Fruit fly (Drosophila melanogaster) whole organism, prepupa: Measurements from ENCODE around the gene CG12674.

Source experiments
- CG6792 ChIP-seq: fragments of 200-800 bp; sonication (Bioruptor generic); optimal IDR thresholded peaks from 3 replicates; lab custom pipeline; 2016; ENCODE audit warnings: missing biosample characterization, missing genetic modification characterization
- CG6808 ChIP-seq: fragments of 200-800 bp; sonication (Bioruptor generic); optimal IDR thresholded peaks from 3 replicates; lab custom pipeline; 2017; ENCODE audit warnings: missing biosample characterization, missing genetic modification characterization, mild to moderate bottlenecking, moderate library complexity, missing genetic modification reagents
- Hr39 ChIP-seq: fragments of 200-800 bp; sonication (Bioruptor generic); optimal IDR thresholded peaks from 2 replicates; lab custom pipeline; 2016; ENCODE audit warnings: missing biosample characterization, missing genetic modification characterization
- dsx ChIP-seq: fragments of 200-800 bp; optimal IDR thresholded peaks from 3 replicates; lab custom pipeline; 2019; ENCODE audit warnings: missing biosample characterization, mild to moderate bottlenecking, missing genetic modification characterization, moderate library complexity; ENCODE audit not compliant: poor library complexity, severe bottlenecking

dm6 chr2L:2038253-2038955 lies 41.3 kb upstream of the CG12674 start:
- TF ChIP-seq dsx (GFP tag; lab: Kevin White, UChicago) (no peak), CG6792 (no peak), Hr39 (GFP tag; lab: Kevin White, UChicago) (peak; percentile 12), CG6808 (GFP tag; lab: Kevin White, UChicago) (no peak)
